Worm (Caenorhabditis elegans) whole organism, L1 larva: ENCODE results near the gene Y42A5A.3.

Experiments used
- F16B12.6 ChIP-seq: fragments of 150-350 bp; optimal IDR thresholded peaks from 2 replicates; lab custom pipeline; 2014; ENCODE audit warnings: missing biosample characterization, missing genetic modification characterization
- Y116A8C.19 ChIP-seq: sonication (generic microtip); optimal IDR thresholded peaks from 2 replicates; lab custom pipeline; 2016; ENCODE audit warnings: missing compliant biosample characterization, missing genetic modification characterization, borderline replicate concordance
- aly-2 ChIP-seq: fragments of 150-350 bp; optimal IDR thresholded peaks from 2 replicates; lab custom pipeline; 2014; ENCODE audit warnings: missing biosample characterization, missing genetic modification characterization
- ama-1 ChIP-seq: fragments of 150-350 bp; optimal IDR thresholded peaks from 2 replicates; lab custom pipeline; 2014
- blmp-1 ChIP-seq: fragments of 150-350 bp; optimal IDR thresholded peaks from 2 replicates; lab custom pipeline; 2014; ENCODE audit warnings: missing biosample characterization, missing genetic modification characterization
- ceh-82 ChIP-seq, 3 experiments: fragments of 150-350 bp in 1 of 3; sonication (generic microtip) in 2 of 3; optimal IDR thresholded peaks; 2 replicates each; lab custom pipeline; 2014 to 2017; ENCODE audit warnings: missing biosample characterization in 3 of 3, missing genetic modification characterization in 3 of 3
- dpl-1 ChIP-seq, 3 experiments: fragments of 150-350 bp in 2 of 3; sonication (generic microtip) in 1 of 3; optimal IDR thresholded peaks; 2 replicates each; lab custom pipeline; 2014 to 2017; ENCODE audit warnings: missing biosample characterization in 3 of 3, missing genetic modification characterization in 3 of 3, missing genetic modification reagents in 3 of 3
- efl-1 ChIP-seq, 4 experiments: fragments of 150-350 bp; optimal IDR thresholded peaks in 3 of 4; peaks in 1 of 4; 1 replicate in 1 of 4; 2 replicates in 3 of 4; lab custom pipeline; 2014; ENCODE audit warnings: missing biosample characterization in 2 of 4, missing genetic modification characterization in 2 of 4, missing genetic modification reagents in 2 of 4
- elt-3 ChIP-seq, 6 experiments: fragments of 150-350 bp in 1 of 6; sonication (generic microtip); optimal IDR thresholded peaks; 2 replicates each; lab custom pipeline; 2017 to 2018; ENCODE audit warnings: missing biosample characterization in 6 of 6, missing genetic modification characterization in 6 of 6, inconsistent platforms in 1 of 6
- fkh-4 ChIP-seq: sonication (generic microtip); optimal IDR thresholded peaks from 2 replicates; lab custom pipeline; 2016; ENCODE audit warnings: missing compliant biosample characterization, missing genetic modification characterization, borderline replicate concordance
- fkh-8 ChIP-seq: sonication (generic microtip); optimal IDR thresholded peaks from 2 replicates; lab custom pipeline; 2016; ENCODE audit warnings: mild to moderate bottlenecking, missing genetic modification characterization, missing compliant biosample characterization
- fos-1 ChIP-seq: fragments of 150-350 bp; optimal IDR thresholded peaks from 2 replicates; lab custom pipeline; 2014; ENCODE audit warnings: missing biosample characterization, missing genetic modification characterization
- grh-1 ChIP-seq: fragments of 200-800 bp; sonication (Bioruptor generic); IDR thresholded peaks from 2 replicates; pipeline ENCODE4 v1.3.6; 2022; ENCODE audit warnings: missing genetic modification reagents, missing genetic modification characterization, missing compliant biosample characterization
- hlh-4 ChIP-seq: sonication (generic microtip); optimal IDR thresholded peaks from 2 replicates; lab custom pipeline; 2016; ENCODE audit warnings: mild to moderate bottlenecking, missing genetic modification characterization, missing compliant biosample characterization
- hpl-2 ChIP-seq: fragments of 150-350 bp; optimal IDR thresholded peaks from 2 replicates; lab custom pipeline; 2014; ENCODE audit warnings: missing biosample characterization, missing genetic modification reagents, missing genetic modification characterization
- isw-1 ChIP-seq: fragments of 200-800 bp; sonication (Bioruptor generic); IDR thresholded peaks from 2 replicates; pipeline ENCODE4 v1.3.6; 2022; ENCODE audit warnings: missing genetic modification characterization, missing compliant biosample characterization
- jun-1 ChIP-seq: fragments of 150-350 bp; optimal IDR thresholded peaks from 2 replicates; lab custom pipeline; 2014; ENCODE audit warnings: missing biosample characterization, missing genetic modification reagents, missing genetic modification characterization
- lin-13 ChIP-seq: fragments of 150-350 bp; optimal IDR thresholded peaks from 2 replicates; lab custom pipeline; 2014; ENCODE audit warnings: missing biosample characterization, missing genetic modification reagents, missing genetic modification characterization
- lin-14 ChIP-seq: fragments of 200-800 bp; sonication (Bioruptor generic); optimal IDR thresholded peaks from 2 replicates; lab custom pipeline; 2018; ENCODE audit warnings: mild to moderate bottlenecking, missing genetic modification characterization, moderate library complexity, missing compliant biosample characterization
- lin-15B ChIP-seq: fragments of 150-350 bp; sonication (generic microtip); optimal IDR thresholded peaks from 3 replicates; lab custom pipeline; 2014; ENCODE audit warnings: missing biosample characterization, missing genetic modification characterization
- lin-35 ChIP-seq, 2 experiments: fragments of 150-350 bp; optimal IDR thresholded peaks; 2 replicates each; lab custom pipeline; 2014; ENCODE audit warnings: missing biosample characterization in 2 of 2, missing genetic modification characterization in 2 of 2, missing genetic modification reagents in 2 of 2
- lsy-2 ChIP-seq, 2 experiments: fragments of 150-350 bp; optimal IDR thresholded peaks; 2 replicates each; lab custom pipeline; 2014; ENCODE audit warnings: missing biosample characterization in 2 of 2, missing genetic modification characterization in 2 of 2
- mdl-1 ChIP-seq, 2 experiments: fragments of 150-350 bp; optimal IDR thresholded peaks; 2 replicates each; lab custom pipeline; 2014 to 2017; ENCODE audit warnings: missing biosample characterization in 2 of 2, missing genetic modification characterization in 2 of 2, inconsistent platforms in 1 of 2
- mep-1 ChIP-seq: fragments of 150-350 bp; optimal IDR thresholded peaks from 2 replicates; lab custom pipeline; 2014; ENCODE audit warnings: missing biosample characterization, missing genetic modification characterization
- nhr-20 ChIP-seq: sonication (generic microtip); optimal IDR thresholded peaks from 2 replicates; lab custom pipeline; 2016; ENCODE audit warnings: mild to moderate bottlenecking, missing genetic modification characterization, missing compliant biosample characterization
- nhr-237 ChIP-seq: fragments of 150-350 bp; optimal IDR thresholded peaks from 2 replicates; lab custom pipeline; 2014; ENCODE audit warnings: missing biosample characterization, missing genetic modification characterization
- nhr-47 ChIP-seq: sonication (generic microtip); optimal IDR thresholded peaks from 2 replicates; lab custom pipeline; 2016; ENCODE audit warnings: mild to moderate bottlenecking, missing genetic modification characterization, moderate library complexity, missing compliant biosample characterization
- nhr-71 ChIP-seq: sonication (generic microtip); optimal IDR thresholded peaks from 2 replicates; lab custom pipeline; 2016; ENCODE audit warnings: mild to moderate bottlenecking, missing genetic modification characterization, moderate library complexity, missing compliant biosample characterization
- nhr-85 ChIP-seq: sonication (generic microtip); peaks from one replicate; lab custom pipeline; 2016; ENCODE audit warnings: missing genetic modification characterization, inconsistent platforms, missing compliant biosample characterization
- nhr-90 ChIP-seq: sonication (generic microtip); optimal IDR thresholded peaks from 2 replicates; lab custom pipeline; 2016; ENCODE audit warnings: mild to moderate bottlenecking, missing genetic modification characterization, missing compliant biosample characterization; ENCODE audit not compliant: poor library complexity
- pax-3 ChIP-seq: fragments of 200-800 bp; sonication (Bioruptor generic); optimal IDR thresholded peaks from 2 replicates; lab custom pipeline; 2018; ENCODE audit warnings: mild to moderate bottlenecking, missing genetic modification characterization, moderate library complexity, missing compliant biosample characterization
- rnt-1 ChIP-seq: sonication (generic microtip); optimal IDR thresholded peaks from 2 replicates; lab custom pipeline; 2016; ENCODE audit warnings: mild to moderate bottlenecking, missing genetic modification characterization, moderate library complexity, missing compliant biosample characterization
- snpc-4 ChIP-seq: fragments of 150-350 bp; optimal IDR thresholded peaks from 2 replicates; lab custom pipeline; 2014; ENCODE audit warnings: missing biosample characterization, missing genetic modification characterization
- snu-23 ChIP-seq: sonication (generic microtip); optimal IDR thresholded peaks from 2 replicates; lab custom pipeline; 2016; ENCODE audit warnings: missing genetic modification characterization, missing compliant biosample characterization
- sox-4 ChIP-seq: sonication (generic microtip); optimal IDR thresholded peaks from 2 replicates; lab custom pipeline; 2016; ENCODE audit warnings: missing genetic modification characterization, missing compliant biosample characterization
- sptf-1 ChIP-seq: fragments of 150-350 bp; optimal IDR thresholded peaks from 2 replicates; lab custom pipeline; 2014; ENCODE audit warnings: missing biosample characterization, missing genetic modification characterization
- swsn-7 ChIP-seq: sonication (generic microtip); optimal IDR thresholded peaks from 2 replicates; lab custom pipeline; 2016; ENCODE audit warnings: missing genetic modification characterization, missing compliant biosample characterization
- unc-30 ChIP-seq: sonication (generic microtip); optimal IDR thresholded peaks from 2 replicates; lab custom pipeline; 2017; ENCODE audit warnings: missing biosample characterization, missing genetic modification characterization
- unc-86 ChIP-seq: sonication (generic microtip); optimal IDR thresholded peaks from 2 replicates; lab custom pipeline; 2016; ENCODE audit warnings: missing genetic modification characterization, missing compliant biosample characterization
- unc-98 ChIP-seq: fragments of 200-800 bp; sonication (Bioruptor generic); IDR thresholded peaks from 2 replicates; pipeline ENCODE4 v1.3.6; 2022; ENCODE audit warnings: missing genetic modification characterization, missing compliant biosample characterization
- zag-1 ChIP-seq: fragments of 150-350 bp; optimal IDR thresholded peaks from 2 replicates; lab custom pipeline; 2014; ENCODE audit warnings: missing biosample characterization, missing genetic modification characterization
- zip-4 ChIP-seq: fragments of 200-800 bp; sonication (Bioruptor generic); optimal IDR thresholded peaks from 2 replicates; lab custom pipeline; 2018; ENCODE audit warnings: mild to moderate bottlenecking, missing genetic modification characterization, moderate library complexity, missing compliant biosample characterization
- ztf-11 ChIP-seq, 2 experiments: sonication (generic microtip); optimal IDR thresholded peaks; 2 replicates each; lab custom pipeline; 2016 to 2017; ENCODE audit warnings: missing genetic modification characterization in 2 of 2, missing biosample characterization in 1 of 2, missing compliant biosample characterization in 1 of 2
- ztf-4 ChIP-seq: fragments of 150-350 bp; optimal IDR thresholded peaks from 2 replicates; lab custom pipeline; 2014; ENCODE audit warnings: missing biosample characterization, missing genetic modification characterization

The Y42A5A.3 gene

DNA sequence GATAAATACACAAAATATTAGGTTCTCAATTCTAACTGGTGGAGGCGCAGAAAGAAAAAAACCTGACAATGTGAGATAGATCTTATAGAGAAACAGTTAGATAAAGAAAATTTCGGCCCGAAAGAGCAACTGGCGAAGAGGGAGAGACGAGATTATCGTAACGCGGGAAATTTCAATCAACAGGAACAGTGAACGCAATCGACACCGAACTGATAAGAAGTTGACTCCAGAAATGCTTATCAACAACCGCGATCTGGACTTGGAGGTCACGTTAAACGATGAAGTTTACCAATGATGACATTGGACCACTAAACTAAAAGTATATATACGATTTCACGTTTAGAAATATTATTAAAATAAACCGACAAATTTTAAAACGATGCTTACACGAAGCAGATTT is 19.4 kb downstream of the Y42A5A.3 start:
- TF ChIP-seq dpl-1 (GFP tag; optimal IDR thresholded peaks at IDR 0.05; lab: Kevin White, UChicago) (peak in 1 of 3 experiments; percentile 3), lin-15B (tag; lab: Kevin White, UChicago) (no peak), ztf-11 (tag; optimal IDR thresholded peaks at IDR 0.05; lab: Kevin White, UChicago) (no peak), nhr-71 (tag; lab: Kevin White, UChicago) (peak; percentile 49), nhr-90 (peak; percentile 27), sox-4 (tag; lab: Kevin White, UChicago) (no peak), lin-13 (peak; percentile 37), lsy-2 (tag; optimal IDR thresholded peaks at IDR 0.05; lab: Kevin White, UChicago) (peak in 1 of 2 experiments; percentile 18), nhr-85 (tag; lab: Kevin White, UChicago) (peak; percentile 44), nhr-47 (tag; lab: Kevin White, UChicago) (peak; percentile 27), fos-1 (no peak), jun-1 (no peak), elt-3 (tag; optimal IDR thresholded peaks at IDR 0.05; lab: Kevin White, UChicago) (peak in 1 of 6 experiments; percentile 21), lin-35 (GFP tag; optimal IDR thresholded peaks at IDR 0.05; lab: Kevin White, UChicago) (no peak), swsn-7 (tag; lab: Kevin White, UChicago) (no peak), nhr-20 (tag; lab: Kevin White, UChicago) (peak; percentile 34), lin-14 (GFP tag; lab: Kevin White, UChicago) (peak; percentile 12), efl-1 (optimal IDR thresholded peaks at IDR 0.05; lab: Kevin White, UChicago) (no peak), efl-1 (GFP tag; optimal IDR thresholded peaks at IDR 0.05 in 1 of 2; lab: Kevin White, UChicago) (peak in 1 of 2 experiments; percentile 76), blmp-1 (tag; lab: Kevin White, UChicago) (no peak), aly-2 (tag; lab: Kevin White, UChicago) (peak; percentile 96), ama-1 (peak; percentile 85), snu-23 (GFP tag; lab: Kevin White, UChicago) (peak; percentile 50), mdl-1 (tag; optimal IDR thresholded peaks at IDR 0.05; lab: Kevin White, UChicago) (no peak)

DNA sequence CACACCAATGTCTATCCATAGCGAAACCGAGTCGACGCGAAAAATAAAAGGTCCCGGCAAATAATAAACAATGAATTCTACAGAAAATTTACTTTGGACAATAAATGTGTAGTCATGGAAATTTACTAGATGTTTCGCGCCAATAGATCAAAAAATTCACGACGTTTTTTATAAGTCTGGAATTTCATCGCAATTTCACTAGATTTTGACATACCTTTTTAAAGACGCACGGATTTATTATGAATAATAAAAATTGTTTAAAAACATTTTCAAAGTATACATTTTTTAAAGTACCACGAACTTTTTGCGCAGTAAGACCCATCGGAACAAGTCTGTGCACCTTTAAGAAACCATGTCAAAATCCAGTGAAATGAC is 19.8 kb downstream of the Y42A5A.3 start:
- TF ChIP-seq hlh-4 (tag; lab: Kevin White, UChicago): no peak
- TF ChIP-seq sptf-1 (tag; lab: Kevin White, UChicago): no peak
- TF ChIP-seq ceh-82 (tag; optimal IDR thresholded peaks at IDR 0.05; lab: Kevin White, UChicago): no peak
- peak; percentile 26 for TF ChIP-seq ztf-4 (tag; lab: Kevin White, UChicago)
- peak; percentile 41 for TF ChIP-seq nhr-85 (tag; lab: Kevin White, UChicago)
- no peak for TF ChIP-seq Y116A8C.19 (tag; lab: Kevin White, UChicago)
- TF ChIP-seq lin-35 (GFP tag; optimal IDR thresholded peaks at IDR 0.05; lab: Kevin White, UChicago): no peak
- TF ChIP-seq unc-98 (GFP tag; lab: Robert Waterston, UW): no peak
- TF ChIP-seq unc-30 (tag; lab: Kevin White, UChicago): no peak
- TF ChIP-seq isw-1 (GFP tag; lab: Robert Waterston, UW): no peak
- TF ChIP-seq blmp-1 (tag; lab: Kevin White, UChicago): no peak
- TF ChIP-seq swsn-7 (tag; lab: Kevin White, UChicago): no peak
- no peak for TF ChIP-seq hpl-2 (GFP tag; lab: Kevin White, UChicago)
- TF ChIP-seq zag-1 (tag; lab: Kevin White, UChicago): no peak

DNA sequence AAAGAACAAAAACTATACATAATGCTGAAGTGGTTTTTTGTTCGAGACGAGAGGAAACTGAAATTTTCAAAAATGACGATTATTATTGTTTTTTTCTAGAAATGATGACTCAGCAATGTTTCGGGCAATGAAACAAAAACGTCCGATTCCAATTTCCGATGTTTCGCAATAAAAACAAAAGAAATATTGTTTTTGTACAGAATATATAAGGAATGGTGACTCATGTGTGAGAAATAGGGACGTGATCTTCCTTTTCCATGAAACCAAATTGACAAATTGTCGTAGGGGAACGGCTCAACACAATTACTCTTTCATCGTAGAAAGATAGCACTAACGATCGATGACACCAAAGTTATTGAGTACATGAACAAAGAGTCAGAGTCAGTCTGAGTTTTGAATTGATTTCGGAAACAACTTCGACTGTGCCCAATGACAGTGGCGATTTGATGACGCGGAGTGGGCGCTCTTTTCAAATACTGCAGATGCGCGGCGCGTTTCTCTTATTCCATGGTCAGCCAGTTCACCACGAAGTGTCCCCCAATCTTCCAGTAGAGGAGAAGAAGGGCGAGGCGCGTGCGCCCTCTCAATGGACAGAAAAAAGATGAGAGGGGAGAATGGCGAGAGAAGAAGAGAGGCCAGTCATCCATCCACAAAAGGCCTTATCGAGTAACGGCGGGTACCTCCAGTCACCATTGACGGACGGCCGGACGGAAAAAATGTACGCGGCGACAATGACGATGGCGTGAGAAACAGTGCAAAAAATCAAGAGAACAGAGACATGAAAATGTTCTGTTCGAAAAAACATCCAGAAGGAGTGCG is 20.4 kb downstream of the Y42A5A.3 start:
- TF ChIP-seq nhr-71 (tag; lab: Kevin White, UChicago) (peak; percentile 3), unc-86 (tag; lab: Kevin White, UChicago) (peak; percentile 14), ztf-4 (tag; lab: Kevin White, UChicago) (no peak), nhr-90 (no peak), rnt-1 (tag; lab: Kevin White, UChicago) (peak; percentile 22), ceh-82 (tag; optimal IDR thresholded peaks at IDR 0.05; lab: Kevin White, UChicago) (peak in 1 of 3 experiments; percentile 42), fkh-4 (tag; lab: Kevin White, UChicago) (no peak), fkh-8 (tag; lab: Kevin White, UChicago) (peak; percentile 2), snu-23 (GFP tag; lab: Kevin White, UChicago) (peak; percentile 45), lin-35 (GFP tag; optimal IDR thresholded peaks at IDR 0.05; lab: Kevin White, UChicago) (peak in 1 of 2 experiments; percentile 19), nhr-85 (tag; lab: Kevin White, UChicago) (no peak), blmp-1 (tag; lab: Kevin White, UChicago) (peak; percentile 35), lin-13 (peak; percentile 1), F16B12.6 (tag; lab: Kevin White, UChicago) (no peak), efl-1 (optimal IDR thresholded peaks at IDR 0.05; lab: Kevin White, UChicago) (no peak), efl-1 (GFP tag; optimal IDR thresholded peaks at IDR 0.05 in 1 of 2; lab: Kevin White, UChicago) (peak in 1 of 2 experiments; percentile 67), nhr-237 (tag; lab: Kevin White, UChicago) (no peak), mep-1 (tag; lab: Kevin White, UChicago) (no peak), zip-4 (peak; percentile 19), swsn-7 (tag; lab: Kevin White, UChicago) (peak; percentile 26), mdl-1 (tag; optimal IDR thresholded peaks at IDR 0.05; lab: Kevin White, UChicago) (peak in 1 of 2 experiments; percentile 51), lin-14 (GFP tag; lab: Kevin White, UChicago) (peak; percentile 79), pax-3 (tag; lab: Kevin White, UChicago) (no peak), aly-2 (tag; lab: Kevin White, UChicago) (no peak), grh-1 (GFP tag; lab: Robert Waterston, UW) (peak; percentile 36; the same call in 1 of the 2 replicates), snpc-4 (peak; percentile 13)
